Worm (Caenorhabditis elegans): ENCODE data around the gene F44A2.5.

F44A2.5 gene

ce11 chrV:9260411-9260810 is 37.0 kb upstream of the F44A2.5 start:
- TF ChIP-seq jun-1 (tag; optimal IDR thresholded peaks at IDR 0.05) (no peak), lin-39 (tag; optimal IDR thresholded peaks at IDR 0.05) (no peak), eor-1 (tag; optimal IDR thresholded peaks at IDR 0.05) (no peak), nhr-67 (tag; optimal IDR thresholded peaks at IDR 0.05) (no peak), nhr-28 (tag; optimal IDR thresholded peaks at IDR 0.05) (no peak), ztf-11 (tag; optimal IDR thresholded peaks at IDR 0.05) (no peak), pqm-1 (tag; optimal IDR thresholded peaks at IDR 0.05) (no peak), elt-3 (tag; optimal IDR thresholded peaks at IDR 0.05) (no peak), elt-2 (tag; optimal IDR thresholded peaks at IDR 0.05) (no peak), ceh-9 (tag; optimal IDR thresholded peaks at IDR 0.05) (no peak), hmg-11 (tag; optimal IDR thresholded peaks at IDR 0.05) (no peak)

- TF ChIP-seq ama-1 (optimal IDR thresholded peaks at IDR 0.05) (no peak), skn-1 (tag; optimal IDR thresholded peaks at IDR 0.05) (no peak), unc-39 (tag; optimal IDR thresholded peaks at IDR 0.05) (no peak), jun-1 (tag; optimal IDR thresholded peaks at IDR 0.05) (no peak)
Measured at ce11 chrV:9261492-9261891, 35.9 kb upstream of the F44A2.5 start, which contains the start of gene nhr-36. nhr-36 (minus strand) TSS chrV:9261592.

- TF ChIP-seq pqm-1 (tag; optimal IDR thresholded peaks at IDR 0.05) (peak; percentile 70), elt-2 (tag; optimal IDR thresholded peaks at IDR 0.05) (peak; percentile 50), lin-15B (tag; optimal IDR thresholded peaks at IDR 0.05) (no peak)
Measured at ce11 chrV:9262708-9263107, 34.7 kb upstream of the F44A2.5 start.

- TF ChIP-seq nhr-23 (tag; optimal IDR thresholded peaks at IDR 0.05) (no peak), ztf-4 (tag; optimal IDR thresholded peaks at IDR 0.05) (no peak), nhr-12 (tag; optimal IDR thresholded peaks at IDR 0.05) (no peak)
Measured at ce11 chrV:9266399-9266798, 31.0 kb upstream of the F44A2.5 start, which contains the start of gene slc-17.7. slc-17.7 (minus strand) TSS chrV:9266499.

ce11 chrV:9268202-9268601 is 29.2 kb upstream of the F44A2.5 start:
- TF ChIP-seq elt-2 (tag; optimal IDR thresholded peaks at IDR 0.05), result no peak
- no peak for TF ChIP-seq egl-5 (tag; optimal IDR thresholded peaks at IDR 0.05)
- TF ChIP-seq nhr-23 (tag; optimal IDR thresholded peaks at IDR 0.05), result no peak
- no peak for TF ChIP-seq nhr-28 (tag; optimal IDR thresholded peaks at IDR 0.05)
- TF ChIP-seq nhr-43 (tag; optimal IDR thresholded peaks at IDR 0.05; ENCODE audit: poor library complexity, severe bottlenecking), result no peak
- no peak for TF ChIP-seq ztf-11 (tag; optimal IDR thresholded peaks at IDR 0.05)
- no peak for TF ChIP-seq zag-1 (tag; optimal IDR thresholded peaks at IDR 0.05)
- no peak for TF ChIP-seq nhr-76 (tag; optimal IDR thresholded peaks at IDR 0.05)
- no peak for TF ChIP-seq ceh-16 (tag; optimal IDR thresholded peaks at IDR 0.05)
- TF ChIP-seq eor-1 (tag; optimal IDR thresholded peaks at IDR 0.05), result no peak
- no peak for TF ChIP-seq lsy-12 (tag; optimal IDR thresholded peaks at IDR 0.05)
- TF ChIP-seq nfya-1 (tag; optimal IDR thresholded peaks at IDR 0.05; ENCODE audit: insufficient read depth), result no peak
- no peak for TF ChIP-seq skn-1 (tag; optimal IDR thresholded peaks at IDR 0.05)
- no peak for TF ChIP-seq nhr-237 (tag; optimal IDR thresholded peaks at IDR 0.05)
- TF ChIP-seq snpc-4 (tag; optimal IDR thresholded peaks at IDR 0.05), result no peak
- no peak for TF ChIP-seq mml-1 (tag; optimal IDR thresholded peaks at IDR 0.05)

ce11 chrV:9270442-9270841 is 27.0 kb upstream of the F44A2.5 start:
- TF ChIP-seq sea-2 (GFP tag; optimal IDR thresholded peaks at IDR 0.05) (no peak), nfya-1 (tag; optimal IDR thresholded peaks at IDR 0.05; ENCODE audit: insufficient read depth) (peak; percentile 34), lin-39 (tag; optimal IDR thresholded peaks at IDR 0.05) (no peak), hmg-11 (tag; optimal IDR thresholded peaks at IDR 0.05) (no peak), ama-1 (optimal IDR thresholded peaks at IDR 0.05) (no peak), pqm-1 (tag; optimal IDR thresholded peaks at IDR 0.05) (no peak)

- no peak for TF ChIP-seq nhr-12 (tag; optimal IDR thresholded peaks at IDR 0.05)
- TF ChIP-seq skn-1 (tag; optimal IDR thresholded peaks at IDR 0.05), result no peak
- TF ChIP-seq unc-39 (tag; optimal IDR thresholded peaks at IDR 0.05), result no peak
- no peak for TF ChIP-seq nhr-77 (tag; optimal IDR thresholded peaks at IDR 0.05)
- no peak for TF ChIP-seq lin-15B (tag; optimal IDR thresholded peaks at IDR 0.05)
- TF ChIP-seq lsy-12 (tag; optimal IDR thresholded peaks at IDR 0.05), result no peak
- no peak for TF ChIP-seq elt-3 (tag; optimal IDR thresholded peaks at IDR 0.05)
- TF ChIP-seq daf-12 (tag; optimal IDR thresholded peaks at IDR 0.05), result no peak
- TF ChIP-seq aly-2 (tag; optimal IDR thresholded peaks at IDR 0.05), result no peak
- no peak for TF ChIP-seq nhr-76 (tag; optimal IDR thresholded peaks at IDR 0.05)
Measured at ce11 chrV:9271835-9272234, 25.6 kb upstream of the F44A2.5 start.
